Fruit fly (Drosophila melanogaster): ENCODE results near the gene CG44837.

dm6 chr3L:11836575-11837077 is 102.0 kb downstream of the CG44837 start, which contains the start of gene CG43064:
- TF ChIP-seq h (optimal IDR thresholded peaks at IDR 0.05): no peak
- TF ChIP-seq Sin3A (optimal IDR thresholded peaks at IDR 0.05): no peak
- no peak for TF ChIP-seq Myc (optimal IDR thresholded peaks at IDR 0.05)

All from Kc167 (cell line).